Worm (Caenorhabditis elegans): ENCODE results near the gene pad-2.

ce11 chrIII:10248441-10249137 lies 30.3 kb upstream of the pad-2 start, which contains the start of the genes div-1 and cor-1:
- TF ChIP-seq B0261.1 (tag; optimal IDR thresholded peaks at IDR 0.05) (no peak), akir-1 (GFP tag; optimal IDR thresholded peaks at IDR 0.05) (no peak), ekl-4 (GFP tag; IDR thresholded peaks at IDR 0.05) (no peak)

Data from whole organism, young adult.